Fruit fly (Drosophila melanogaster) whole organism, embryonic: ENCODE measurements around the gene mst.
A peak's percentile ranks its signal among the peaks of the same experiment; 100 is the strongest.

ENCODE experiments used
- C15 ChIP-seq: fragments of 200-800 bp; sonication (Bioruptor generic); IDR thresholded peaks from 3 replicates; pipeline ENCODE4 v1.3.6; 2022; ENCODE audit warnings: missing biosample characterization, missing genetic modification characterization
- CG11247 ChIP-seq: fragments of 200-800 bp; sonication (Bioruptor generic); IDR thresholded peaks from 2 replicates; pipeline ENCODE4 v1.3.6; 2022; ENCODE audit warnings: missing biosample characterization, missing genetic modification characterization
- CG12071 ChIP-seq: fragments of 200-800 bp; sonication (Bioruptor generic); optimal IDR thresholded peaks from 3 replicates; lab custom pipeline; 2018; ENCODE audit warnings: missing biosample characterization, mild to moderate bottlenecking, missing genetic modification characterization
- CG12104 ChIP-seq: fragments of 200-800 bp; sonication (Bioruptor generic); optimal IDR thresholded peaks from 3 replicates; lab custom pipeline; 2016; ENCODE audit warnings: missing biosample characterization, missing genetic modification characterization
- CG12219 ChIP-seq: fragments of 200-800 bp; sonication (Bioruptor generic); optimal IDR thresholded peaks from 3 replicates; lab custom pipeline; 2018; ENCODE audit warnings: missing biosample characterization, mild to moderate bottlenecking, missing genetic modification characterization
- CG12299 ChIP-seq: fragments of 200-800 bp; sonication (Bioruptor generic); optimal IDR thresholded peaks from 2 replicates; lab custom pipeline; 2018; ENCODE audit warnings: missing biosample characterization, mild to moderate bottlenecking, missing genetic modification characterization
- CG13296 ChIP-seq: fragments of 200-800 bp; sonication (Bioruptor generic); optimal IDR thresholded peaks from 3 replicates; lab custom pipeline; 2018; ENCODE audit warnings: missing biosample characterization, mild to moderate bottlenecking, missing genetic modification characterization
- CG1832 ChIP-seq: fragments of 200-800 bp; sonication (Bioruptor generic); optimal IDR thresholded peaks from 2 replicates; lab custom pipeline; 2017; ENCODE audit warnings: missing biosample characterization, mild to moderate bottlenecking, missing genetic modification characterization, inconsistent platforms
- CG18476 ChIP-seq: fragments of 200-800 bp; sonication (Bioruptor generic); optimal IDR thresholded peaks from 2 replicates; lab custom pipeline; 2016; ENCODE audit warnings: missing biosample characterization, mild to moderate bottlenecking, missing genetic modification characterization
- CG18764 ChIP-seq: fragments of 200-800 bp; sonication (Bioruptor generic); optimal IDR thresholded peaks from 3 replicates; lab custom pipeline; 2016; ENCODE audit warnings: missing biosample characterization, missing genetic modification characterization
- CG2889 ChIP-seq: fragments of 200-800 bp; sonication (Bioruptor generic); IDR thresholded peaks from 3 replicates; pipeline ENCODE4 v1.3.6; 2022; ENCODE audit warnings: missing biosample characterization, missing genetic modification characterization
- CG32767 ChIP-seq: fragments of 200-800 bp; sonication (Bioruptor generic); IDR thresholded peaks from 2 replicates; pipeline ENCODE4 v1.3.6; 2022; ENCODE audit warnings: missing biosample characterization, missing genetic modification characterization
- CG34224 ChIP-seq: fragments of 200-800 bp; sonication (Bioruptor generic); IDR thresholded peaks from 3 replicates; pipeline ENCODE4 v1.3.6; 2022; ENCODE audit warnings: missing biosample characterization, missing genetic modification characterization; ENCODE audit not compliant: partially characterized antibody
- CG4328 ChIP-seq: fragments of 200-800 bp; sonication (Bioruptor generic); optimal IDR thresholded peaks from 3 replicates; lab custom pipeline; 2017; ENCODE audit warnings: missing biosample characterization, missing genetic modification reagents, missing genetic modification characterization
- CG5245 ChIP-seq: fragments of 200-800 bp; sonication (Bioruptor generic); optimal IDR thresholded peaks from 3 replicates; lab custom pipeline; 2016; ENCODE audit warnings: missing biosample characterization, missing genetic modification characterization
- CG6175 ChIP-seq: fragments of 200-800 bp; sonication (Bioruptor generic); IDR thresholded peaks from 3 replicates; pipeline ENCODE4 v1.3.6; 2022; ENCODE audit warnings: missing biosample characterization, missing genetic modification characterization
- CG6689 ChIP-seq: fragments of 200-800 bp; sonication (Bioruptor generic); IDR thresholded peaks from 2 replicates; pipeline ENCODE4 v1.3.6; 2022; ENCODE audit warnings: missing biosample characterization, missing genetic modification characterization
- CG9797 ChIP-seq: fragments of 200-800 bp; sonication (Bioruptor generic); optimal IDR thresholded peaks from 3 replicates; lab custom pipeline; 2018; ENCODE audit warnings: missing biosample characterization, mild to moderate bottlenecking, missing genetic modification characterization
- Dek ChIP-seq: fragments of 200-800 bp; sonication (Bioruptor generic); optimal IDR thresholded peaks from 3 replicates; lab custom pipeline; 2019; ENCODE audit warnings: missing biosample characterization, mild to moderate bottlenecking, missing genetic modification characterization, moderate library complexity
- Gug ChIP-seq: fragments of 200-800 bp; sonication (Bioruptor generic); IDR thresholded peaks from 4 replicates; pipeline ENCODE4 v1.3.6; 2022; ENCODE audit warnings: missing biosample characterization, missing genetic modification characterization
- HmgZ ChIP-seq: fragments of 200-800 bp; sonication (Bioruptor generic); optimal IDR thresholded peaks from 2 replicates; lab custom pipeline; 2018; ENCODE audit warnings: missing biosample characterization, mild to moderate bottlenecking, missing genetic modification characterization
- Kr ChIP-seq: fragments of 200-800 bp; sonication (Bioruptor generic); optimal IDR thresholded peaks from 2 replicates; lab custom pipeline; 2017; ENCODE audit warnings: missing biosample characterization, mild to moderate bottlenecking, missing genetic modification characterization
- Lhr ChIP-seq: fragments of 200-800 bp; sonication (Bioruptor generic); optimal IDR thresholded peaks from 3 replicates; lab custom pipeline; 2017; ENCODE audit warnings: mild to moderate bottlenecking, missing biosample characterization, missing genetic modification reagents, missing genetic modification characterization
- Nf-YC ChIP-seq: fragments of 200-800 bp; optimal IDR thresholded peaks from 3 replicates; lab custom pipeline; 2019; ENCODE audit warnings: missing biosample characterization, mild to moderate bottlenecking, missing genetic modification characterization, moderate library complexity
- Opbp ChIP-seq: fragments of 200-800 bp; sonication (Bioruptor generic); IDR thresholded peaks from 3 replicates; pipeline ENCODE4 v1.3.6; 2022; ENCODE audit warnings: missing biosample characterization, missing genetic modification characterization; ENCODE audit not compliant: partially characterized antibody
- Scr ChIP-seq: fragments of 200-800 bp; sonication (Bioruptor generic); IDR thresholded peaks from 2 replicates; pipeline ENCODE4 v1.3.6; 2022; ENCODE audit warnings: missing biosample characterization, missing genetic modification characterization; ENCODE audit not compliant: partially characterized antibody
- Sin3A ChIP-seq: fragments of >200 bp; optimal IDR thresholded peaks from 2 replicates; lab custom pipeline; 2018
- Stat92E ChIP-seq, 3 experiments: fragments of >200 bp in 2 of 3; fragments of 200-800 bp in 1 of 3; sonication (Bioruptor generic) in 1 of 3; optimal IDR thresholded peaks; 2 replicates each; lab custom pipeline; 2017 to 2019; ENCODE audit warnings: missing biosample characterization in 3 of 3, missing genetic modification characterization in 3 of 3, mild to moderate bottlenecking in 1 of 3, moderate library complexity in 1 of 3
- Xbp1 ChIP-seq: fragments of 200-800 bp; sonication (Bioruptor generic); optimal IDR thresholded peaks from 3 replicates; lab custom pipeline; 2016; ENCODE audit warnings: missing biosample characterization, mild to moderate bottlenecking, missing genetic modification characterization
- aop ChIP-seq: fragments of 200-800 bp; sonication (Bioruptor generic); IDR thresholded peaks from 2 replicates; pipeline ENCODE4 v1.3.6; 2022; ENCODE audit warnings: missing biosample characterization, missing genetic modification characterization
- az2 ChIP-seq: fragments of 200-800 bp; sonication (Bioruptor generic); optimal IDR thresholded peaks from 3 replicates; lab custom pipeline; 2016; ENCODE audit warnings: missing biosample characterization, missing genetic modification characterization
- btn ChIP-seq: fragments of 200-800 bp; sonication (Bioruptor generic); optimal IDR thresholded peaks from 2 replicates; lab custom pipeline; 2016; ENCODE audit warnings: missing biosample characterization, missing genetic modification characterization
- crc ChIP-seq: fragments of 200-800 bp; sonication (Bioruptor generic); optimal IDR thresholded peaks from 2 replicates; lab custom pipeline; 2016; ENCODE audit warnings: missing biosample characterization, missing genetic modification characterization
- croc ChIP-seq: fragments of 200-800 bp; sonication (Bioruptor generic); conservative IDR thresholded peaks from 3 replicates; pipeline ENCODE4 v1.3.6; 2022; ENCODE audit warnings: missing biosample characterization, missing genetic modification characterization
- cwo ChIP-seq: fragments of 200-800 bp; sonication (Bioruptor generic); optimal IDR thresholded peaks from 3 replicates; lab custom pipeline; 2017; ENCODE audit warnings: missing biosample characterization, missing genetic modification characterization, mild to moderate bottlenecking, moderate library complexity, missing genetic modification reagents
- dan ChIP-seq: fragments of 200-800 bp; sonication (Bioruptor generic); IDR thresholded peaks from 2 replicates; pipeline ENCODE4 v1.3.6; 2022; ENCODE audit warnings: missing biosample characterization, missing genetic modification characterization
- dimm ChIP-seq: fragments of 200-800 bp; sonication (Bioruptor generic); IDR thresholded peaks from 2 replicates; pipeline ENCODE4 v1.3.6; 2022; ENCODE audit warnings: missing biosample characterization, missing genetic modification characterization
- dpn ChIP-seq, 2 experiments: fragments of 200-800 bp; sonication (Bioruptor generic); optimal IDR thresholded peaks; 3 replicates each; lab custom pipeline; 2016; ENCODE audit warnings: missing biosample characterization in 2 of 2, missing genetic modification characterization in 2 of 2
- ems ChIP-seq: fragments of 200-800 bp; sonication (Bioruptor generic); optimal IDR thresholded peaks from 3 replicates; lab custom pipeline; 2016; ENCODE audit warnings: missing biosample characterization, missing genetic modification characterization
- eyg ChIP-seq: fragments of 200-800 bp; sonication (Bioruptor generic); optimal IDR thresholded peaks from 3 replicates; lab custom pipeline; 2016; ENCODE audit warnings: missing biosample characterization, missing genetic modification characterization
- fu2 ChIP-seq: fragments of 200-800 bp; sonication (Bioruptor generic); optimal IDR thresholded peaks from 2 replicates; lab custom pipeline; 2016; ENCODE audit warnings: missing biosample characterization, missing genetic modification characterization
- gsb ChIP-seq: fragments of 200-800 bp; sonication (Bioruptor generic); IDR thresholded peaks from 2 replicates; pipeline ENCODE4 v1.3.6; 2022; ENCODE audit warnings: missing biosample characterization, missing genetic modification characterization
- hb ChIP-seq: fragments of 200-800 bp; sonication (Bioruptor generic); IDR thresholded peaks from 3 replicates; pipeline ENCODE4 v1.3.6; 2022; ENCODE audit warnings: missing biosample characterization, missing genetic modification characterization; ENCODE audit not compliant: partially characterized antibody
- hkb ChIP-seq, 2 experiments: fragments of 200-800 bp in 1 of 2; fragments of >200 bp in 1 of 2; sonication (Bioruptor generic) in 1 of 2; IDR thresholded peaks in 1 of 2; optimal IDR thresholded peaks in 1 of 2; 2 replicates each; pipeline versions ENCODE4 v1.3.6 to Lab custom; 2017 to 2022; ENCODE audit warnings: missing biosample characterization in 1 of 2, missing genetic modification characterization in 1 of 2
- mirr ChIP-seq: fragments of 200-800 bp; sonication (Bioruptor generic); optimal IDR thresholded peaks from 3 replicates; lab custom pipeline; 2018; ENCODE audit warnings: missing biosample characterization, mild to moderate bottlenecking, missing genetic modification characterization
- p53 ChIP-seq: fragments of 200-800 bp; sonication (Bioruptor generic); optimal IDR thresholded peaks from 2 replicates; lab custom pipeline; 2016; ENCODE audit warnings: missing biosample characterization, missing genetic modification characterization
- pho ChIP-seq: fragments of 200-800 bp; sonication (Bioruptor generic); optimal IDR thresholded peaks from 2 replicates; lab custom pipeline; 2016; ENCODE audit warnings: missing biosample characterization, missing genetic modification characterization
- sim ChIP-seq: fragments of 200-800 bp; sonication (Bioruptor generic); IDR thresholded peaks from 2 replicates; pipeline ENCODE4 v1.3.6; 2022; ENCODE audit warnings: missing biosample characterization, missing genetic modification characterization
- tna ChIP-seq: fragments of 200-800 bp; sonication (Bioruptor generic); IDR thresholded peaks from 2 replicates; pipeline ENCODE4 v1.3.6; 2022; ENCODE audit warnings: missing biosample characterization, missing genetic modification characterization; ENCODE audit not compliant: partially characterized antibody
- ttk ChIP-seq: fragments of 200-800 bp; sonication (Bioruptor generic); IDR thresholded peaks from 2 replicates; pipeline ENCODE4 v2.1.2; 2022; ENCODE audit warnings: missing biosample characterization, missing genetic modification characterization

Gene mst

DNA sequence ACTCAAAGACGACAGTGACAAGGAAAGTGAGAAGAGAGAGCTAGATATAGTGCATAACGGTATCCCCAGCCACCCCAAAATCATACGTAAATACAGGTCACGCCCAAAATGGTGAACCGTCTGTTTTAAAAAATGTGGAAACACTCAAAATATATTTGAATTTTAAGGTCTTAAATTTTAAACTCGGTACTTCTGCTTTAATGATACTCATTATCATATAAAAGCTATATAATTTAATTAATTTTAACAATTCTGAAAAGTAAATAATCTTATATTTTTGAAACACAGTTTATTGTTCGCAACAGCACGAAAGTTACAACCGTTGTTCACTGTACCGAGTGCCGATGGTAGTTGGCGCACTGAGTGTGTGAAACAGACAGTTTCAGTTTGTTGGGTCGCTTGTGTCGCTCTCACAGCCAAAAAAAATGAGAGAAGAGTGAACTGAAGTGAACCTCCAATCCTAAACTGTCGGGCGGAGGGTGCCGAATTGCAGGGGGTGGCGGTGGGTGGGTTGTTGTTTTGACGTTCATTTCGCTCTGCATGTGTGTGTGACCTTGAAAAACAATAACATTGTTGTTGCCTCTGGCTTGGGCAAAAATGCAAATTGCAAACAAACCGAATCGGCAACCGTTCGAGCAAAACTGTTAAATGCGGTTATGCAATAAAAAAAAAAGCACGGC is 22.3 kb upstream of the mst start (continued):
- TF ChIP-seq aop (GFP tag; lab: Robert Waterston, UW) (no peak), sim (GFP tag; lab: Robert Waterston, UW) (peak; percentile 61; the same call in 1 of the 2 replicates), CG12299 (peak; percentile 93), btn (GFP tag; lab: Kevin White, UChicago) (no peak), CG2889 (GFP tag; lab: Robert Waterston, UW) (peak; percentile 76), CG5245 (GFP tag; lab: Kevin White, UChicago) (peak; percentile 61), CG13296 (GFP tag; lab: Kevin White, UChicago) (peak; percentile 96), Gug (peak; percentile 89), ems (GFP tag; lab: Kevin White, UChicago) (peak; percentile 45), dan (GFP tag; lab: Robert Waterston, UW) (no peak), Opbp (GFP tag; lab: Robert Waterston, UW) (no peak), CG12219 (peak; percentile 83), HmgZ (tag; lab: Kevin White, UChicago) (peak; percentile 88), ttk (peak; percentile 83), cwo (GFP tag; lab: Kevin White, UChicago) (peak; percentile 91), Stat92E (GFP tag; optimal IDR thresholded peaks at IDR 0.05; lab: Kevin White, UChicago) (peak in 1 of 3 experiments; percentile 78), crc (GFP tag; lab: Kevin White, UChicago) (no peak), Lhr (GFP tag; lab: Kevin White, UChicago) (peak; percentile 71), eyg (GFP tag; lab: Kevin White, UChicago) (no peak), hb (no peak), CG18764 (GFP tag; lab: Kevin White, UChicago) (peak; percentile 71), CG11247 (peak; percentile 71), gsb (GFP tag; lab: Robert Waterston, UW) (peak; percentile 84), tna (GFP tag; lab: Robert Waterston, UW) (no peak), Scr (GFP tag; lab: Robert Waterston, UW) (no peak), C15 (GFP tag; lab: Robert Waterston, UW) (peak; percentile 63; the same call in 1 of the 3 replicates), fu2 (GFP tag; lab: Kevin White, UChicago) (no peak), pho (GFP tag; lab: Kevin White, UChicago) (peak; percentile 31), dimm (GFP tag; lab: Robert Waterston, UW) (peak; percentile 72), dpn (GFP tag; optimal IDR thresholded peaks at IDR 0.05; lab: Kevin White, UChicago) (peak; percentile 45 to 90), CG12104 (GFP tag; lab: Kevin White, UChicago) (peak; percentile 85), CG34224 (GFP tag; lab: Robert Waterston, UW) (no peak), mirr (GFP tag; lab: Kevin White, UChicago) (peak; percentile 47), CG4328 (peak; percentile 92), CG6175 (no peak), CG18476 (peak; percentile 78), CG12071 (GFP tag; lab: Kevin White, UChicago) (peak; percentile 77), CG9797 (peak; percentile 6), Sin3A (lab: Kevin White, UChicago) (no peak), Xbp1 (peak; percentile 85), Nf-YC (peak; percentile 86), Kr (no peak), Dek (tag; lab: Kevin White, UChicago) (peak; percentile 94), CG32767 (peak; percentile 86), p53 (no peak), CG6689 (GFP tag; lab: Robert Waterston, UW) (peak; percentile 89), az2 (GFP tag; lab: Kevin White, UChicago) (peak; percentile 87), CG1832 (GFP tag; lab: Kevin White, UChicago) (no peak), croc (GFP tag; lab: Robert Waterston, UW) (peak; percentile 83), hkb (optimal IDR thresholded peaks at IDR 0.05; lab: Kevin White, UChicago) (no peak), hkb (GFP tag; IDR thresholded peaks at IDR 0.05; lab: Robert Waterston, UW) (peak; percentile 92)
